Worm (Caenorhabditis elegans): Measurements from ENCODE around the gene ZK488.6.

- TF ChIP-seq W03F9.2 (tag; optimal IDR thresholded peaks at IDR 0.05) (peak; percentile 36), him-1 (tag; optimal IDR thresholded peaks at IDR 0.05) (no peak)
Observed at ce11 chrV:619054-619453, 28.8 kb downstream of the ZK488.6 start, which contains the start of gene F48G7.4.
